Fruit fly (Drosophila melanogaster) whole organism, embryonic: ENCODE results near the gene Mdh1.

Source experiments
- Asciz ChIP-seq: fragments of 200-800 bp; sonication (Bioruptor generic); optimal IDR thresholded peaks from 2 replicates; lab custom pipeline; 2017; ENCODE audit warnings: missing biosample characterization, mild to moderate bottlenecking, missing genetic modification characterization, missing genetic modification reagents
- CG12769 ChIP-seq: fragments of 200-800 bp; sonication (Bioruptor generic); optimal IDR thresholded peaks from 2 replicates; lab custom pipeline; 2019; ENCODE audit warnings: missing biosample characterization, mild to moderate bottlenecking, missing genetic modification characterization, moderate library complexity
- CG14965 ChIP-seq: fragments of 200-800 bp; sonication (Bioruptor generic); optimal IDR thresholded peaks from 2 replicates; lab custom pipeline; 2016; ENCODE audit warnings: missing biosample characterization, missing genetic modification characterization, borderline replicate concordance
- CG9437 ChIP-seq: fragments of 200-800 bp; sonication (Bioruptor generic); optimal IDR thresholded peaks from 2 replicates; lab custom pipeline; 2018; ENCODE audit warnings: missing biosample characterization, mild to moderate bottlenecking, missing genetic modification characterization
- h ChIP-seq: fragments of >200 bp; optimal IDR thresholded peaks from 2 replicates; lab custom pipeline; 2017
- pnt ChIP-seq: fragments of 200-800 bp; sonication (Bioruptor generic); optimal IDR thresholded peaks from 3 replicates; lab custom pipeline; 2016; ENCODE audit warnings: missing biosample characterization, missing genetic modification characterization
- seq ChIP-seq: fragments of 200-800 bp; sonication (Bioruptor generic); IDR thresholded peaks from 2 replicates; pipeline ENCODE4 v1.3.6; 2022; ENCODE audit warnings: missing biosample characterization, missing genetic modification characterization
- shn ChIP-seq: fragments of 200-800 bp; sonication (Bioruptor generic); optimal IDR thresholded peaks from 3 replicates; lab custom pipeline; 2016; ENCODE audit warnings: missing biosample characterization, missing genetic modification characterization
- tgo ChIP-seq: fragments of 200-800 bp; sonication (Bioruptor generic); IDR thresholded peaks from 3 replicates; pipeline ENCODE4 v1.3.6; 2022; ENCODE audit warnings: missing biosample characterization, missing genetic modification characterization
- trem ChIP-seq: fragments of 200-800 bp; optimal IDR thresholded peaks from 3 replicates; lab custom pipeline; 2019; ENCODE audit warnings: missing biosample characterization, mild to moderate bottlenecking, missing genetic modification characterization, moderate library complexity
- wek ChIP-seq: fragments of 200-800 bp; sonication (Bioruptor generic); optimal IDR thresholded peaks from 3 replicates; lab custom pipeline; 2018; ENCODE audit warnings: missing biosample characterization, mild to moderate bottlenecking, missing genetic modification characterization, moderate library complexity
- wor ChIP-seq: fragments of 200-800 bp; sonication (Bioruptor generic); IDR thresholded peaks from 2 replicates; pipeline ENCODE4 v1.3.6; 2022; ENCODE audit warnings: missing biosample characterization, missing genetic modification characterization

- TF ChIP-seq h (lab: Kevin White, UChicago), result no peak
- TF ChIP-seq CG14965, result no peak
- no peak for TF ChIP-seq pnt
- TF ChIP-seq wor (GFP tag; lab: Robert Waterston, UW), result no peak
- no peak for TF ChIP-seq shn (GFP tag; lab: Kevin White, UChicago)
- no peak for TF ChIP-seq wek (GFP tag; lab: Kevin White, UChicago)
- TF ChIP-seq CG9437, result no peak
- TF ChIP-seq tgo (GFP tag; lab: Robert Waterston, UW), result no peak
- peak; percentile 81 for TF ChIP-seq trem (tag; lab: Kevin White, UChicago)
- no peak for TF ChIP-seq seq (GFP tag; lab: Robert Waterston, UW)
- no peak for TF ChIP-seq CG12769 (tag; lab: Kevin White, UChicago)
- no peak for TF ChIP-seq Asciz (GFP tag; lab: Kevin White, UChicago)
These were observed 33.6 kb downstream of the Mdh1 start, which contains the start of the genes Cand1 and pim for dm6 chr2L:10362408-10363067.
